Worm (Caenorhabditis elegans) whole organism, L4 larva: ENCODE measurements around the gene srbc-20.

ENCODE experiments used
- daf-19 ChIP-seq: fragments of 200-800 bp; sonication (Bioruptor generic); conservative IDR thresholded peaks from 2 replicates; pipeline ENCODE4 v1.3.6; 2022; ENCODE audit warnings: missing genetic modification characterization, missing compliant biosample characterization
- egl-27 ChIP-seq: sonication (generic microtip); optimal IDR thresholded peaks from 3 replicates; lab custom pipeline; 2017; ENCODE audit warnings: missing biosample characterization, missing genetic modification reagents, missing genetic modification characterization
- mdl-1 ChIP-seq, 2 experiments: fragments of 150-350 bp in 1 of 2; sonication (generic microtip) in 1 of 2; optimal IDR thresholded peaks; 2 replicates each; lab custom pipeline; 2014 to 2017; ENCODE audit warnings: missing biosample characterization in 2 of 2, missing genetic modification characterization in 2 of 2
- nhr-237 ChIP-seq: sonication (generic microtip); optimal IDR thresholded peaks from 2 replicates; lab custom pipeline; 2017; ENCODE audit warnings: missing biosample characterization, missing genetic modification characterization
- nhr-6 ChIP-seq: fragments of 150-350 bp; optimal IDR thresholded peaks from 2 replicates; lab custom pipeline; 2014; ENCODE audit warnings: missing biosample characterization, missing genetic modification characterization
- nhr-76 ChIP-seq: fragments of 150-350 bp; optimal IDR thresholded peaks from 2 replicates; lab custom pipeline; 2014; ENCODE audit warnings: missing biosample characterization, missing genetic modification characterization
- snpc-4 ChIP-seq: fragments of 150-350 bp; optimal IDR thresholded peaks from 2 replicates; lab custom pipeline; 2014; ENCODE audit warnings: missing biosample characterization, missing genetic modification characterization
- spr-3 ChIP-seq: fragments of 200-800 bp; sonication (Bioruptor generic); optimal IDR thresholded peaks from 2 replicates; lab custom pipeline; 2018; ENCODE audit warnings: mild to moderate bottlenecking, missing genetic modification characterization, missing compliant biosample characterization
- tag-97 ChIP-seq: fragments of 200-800 bp; sonication (Bioruptor generic); IDR thresholded peaks from 2 replicates; pipeline ENCODE4 v1.3.6; 2022; ENCODE audit warnings: missing genetic modification characterization, missing compliant biosample characterization

DNA sequence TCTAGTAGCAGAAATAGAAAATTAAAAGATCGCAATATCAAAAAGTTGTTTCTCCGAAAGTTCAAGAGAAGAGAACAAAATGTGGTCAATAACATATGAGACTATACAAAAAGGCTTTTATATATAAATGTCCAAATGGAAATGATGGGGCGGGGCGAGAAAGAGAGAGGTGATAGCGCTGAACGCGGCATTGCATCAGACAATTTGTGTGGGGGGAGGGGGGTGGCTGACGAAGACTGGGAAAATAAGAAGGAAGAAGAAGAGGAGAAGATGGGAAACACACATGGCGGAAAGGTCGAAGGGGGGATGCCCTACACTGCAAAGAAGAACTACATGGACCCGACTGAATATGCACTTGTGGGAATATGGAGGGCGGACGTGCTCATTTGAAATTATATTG lies 11.6 kb upstream of the srbc-20 start:
- TF ChIP-seq mdl-1 (tag; optimal IDR thresholded peaks at IDR 0.05; lab: Kevin White, UChicago) (peak in 1 of 2 experiments; percentile 68), nhr-6 (tag; lab: Kevin White, UChicago) (no peak), nhr-237 (no peak), daf-19 (GFP tag; lab: Robert Waterston, UW) (no peak), tag-97 (no peak), nhr-76 (no peak), egl-27 (no peak), snpc-4 (tag; lab: Kevin White, UChicago) (no peak), spr-3 (no peak)
